Worm (Caenorhabditis elegans): ENCODE results near the gene M163.8.

DNA sequence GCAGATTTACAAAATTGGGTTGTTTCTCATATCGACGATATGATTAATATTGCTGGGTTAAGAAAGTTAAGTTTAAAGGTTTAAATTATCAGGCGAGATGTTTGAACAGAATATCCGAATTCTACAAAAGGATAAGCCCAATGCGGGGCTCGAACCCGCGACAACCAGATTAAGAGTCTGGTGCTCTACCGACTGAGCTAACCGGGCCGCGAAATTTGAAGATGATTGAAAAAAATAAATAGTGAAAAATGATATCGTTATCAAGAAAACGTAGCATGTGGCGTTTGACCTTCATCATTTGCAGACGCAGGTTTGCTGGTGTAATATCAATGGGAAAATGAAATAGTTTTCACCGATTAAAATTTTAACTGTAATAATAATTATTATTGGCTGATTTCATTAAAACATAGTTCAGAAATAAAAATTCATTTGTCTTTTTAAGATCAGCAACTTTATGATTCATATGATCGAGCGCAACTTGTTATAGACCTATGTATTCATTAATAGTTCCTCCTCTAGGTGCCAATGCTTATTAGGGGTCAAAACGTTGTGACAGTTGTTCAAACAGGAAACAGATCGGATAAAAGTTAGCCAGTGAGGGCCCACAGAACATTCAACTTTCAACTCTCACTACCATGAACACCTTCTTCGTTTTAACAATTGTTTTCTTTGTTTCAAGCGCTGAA is 6.0 kb upstream of the M163.8 start, which contains the start of gene M163.11:
- TF ChIP-seq nhr-237 (tag; optimal IDR thresholded peaks at IDR 0.05) (no peak), snpc-4 (tag; optimal IDR thresholded peaks at IDR 0.05) (no peak)

All from whole organism, mixed stage, embryonic.